Worm (Caenorhabditis elegans): ENCODE results near the gene F18G5.1.

- TF ChIP-seq ceh-24 (tag; optimal IDR thresholded peaks at IDR 0.05) (no peak), ceh-9 (tag; optimal IDR thresholded peaks at IDR 0.05) (no peak), pag-3 (tag; optimal IDR thresholded peaks at IDR 0.05; ENCODE audit: borderline replicate concordance) (no peak), nhr-11 (tag; optimal IDR thresholded peaks at IDR 0.05) (no peak), ceh-22 (tag; optimal IDR thresholded peaks at IDR 0.05) (no peak), elt-2 (tag; optimal IDR thresholded peaks at IDR 0.05) (no peak), fkh-10 (GFP tag; optimal IDR thresholded peaks at IDR 0.05) (no peak), unc-55 (GFP tag; optimal IDR thresholded peaks at IDR 0.05) (no peak), tbx-2 (tag; optimal IDR thresholded peaks at IDR 0.05) (no peak), ama-1 (optimal IDR thresholded peaks at IDR 0.05) (no peak)
Observed at ce11 chrX:9210086-9210485, 49.6 kb upstream of the F18G5.1 start.
